Fruit fly (Drosophila melanogaster) whole organism, larva: ENCODE measurements around the gene CG6592.

ENCODE experiments used
- noc ChIP-seq: fragments of 200-800 bp; sonication (Bioruptor generic); optimal IDR thresholded peaks from 3 replicates; lab custom pipeline; 2019; ENCODE audit warnings: missing biosample characterization, mild to moderate bottlenecking, missing genetic modification characterization, moderate library complexity

CG6592 gene

DNA sequence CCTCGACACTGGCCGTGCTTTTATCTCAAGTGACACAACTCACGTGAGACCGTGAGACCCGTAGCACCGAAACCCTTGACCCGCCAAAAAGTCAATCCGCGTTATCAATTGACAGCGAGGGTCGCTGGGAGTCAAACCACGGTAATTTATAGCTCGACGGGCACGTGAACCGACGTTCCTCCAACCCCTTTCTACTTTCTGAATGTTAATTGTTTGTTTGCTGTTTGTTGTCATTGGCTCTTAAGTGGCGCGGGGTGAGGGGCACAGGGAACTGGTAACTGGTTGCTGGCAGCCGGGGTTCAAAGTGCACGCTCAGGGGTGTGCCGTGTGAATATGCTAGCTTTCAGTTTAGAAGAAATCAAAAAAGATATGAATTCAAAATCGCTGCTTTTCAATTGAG lies 47.3 kb downstream of the CG6592 start:
- no peak for TF ChIP-seq noc

- no peak for TF ChIP-seq noc
These were observed 49.0 kb downstream of the CG6592 start for dm6 chr3L:6108264-6109060.
